Worm (Caenorhabditis elegans) whole organism, early embryonic: ENCODE data around the gene lron-3.

Experiments
- B0310.2 ChIP-seq: sonication (generic microtip); optimal IDR thresholded peaks from 2 replicates; lab custom pipeline; 2016; ENCODE audit warnings: mild to moderate bottlenecking, missing genetic modification characterization, missing compliant biosample characterization
- F13C5.2 ChIP-seq: sonication (generic microtip); optimal IDR thresholded peaks from 2 replicates; lab custom pipeline; 2017; ENCODE audit warnings: mild to moderate bottlenecking, missing genetic modification characterization, inconsistent platforms, missing compliant biosample characterization
- aly-1 ChIP-seq: sonication (generic microtip); optimal IDR thresholded peaks from 2 replicates; lab custom pipeline; 2016; ENCODE audit warnings: missing genetic modification characterization, missing compliant biosample characterization
- ama-1 ChIP-seq: fragments of 150-350 bp; optimal IDR thresholded peaks from 2 replicates; lab custom pipeline; 2014
- ceh-13 ChIP-seq: fragments of 200-800 bp; sonication (Bioruptor generic); optimal IDR thresholded peaks from 2 replicates; lab custom pipeline; 2018; ENCODE audit warnings: mild to moderate bottlenecking, missing genetic modification characterization, missing compliant biosample characterization
- ceh-36 ChIP-seq: sonication (generic microtip); optimal IDR thresholded peaks from 2 replicates; lab custom pipeline; 2016; ENCODE audit warnings: missing genetic modification characterization, inconsistent platforms, missing compliant biosample characterization
- ets-7 ChIP-seq: sonication (generic microtip); optimal IDR thresholded peaks from 2 replicates; lab custom pipeline; 2016; ENCODE audit warnings: missing genotype, missing genetic modification characterization, missing compliant biosample characterization
- flt-1 ChIP-seq: fragments of 200-800 bp; sonication (Bioruptor generic); IDR thresholded peaks from 2 replicates; pipeline ENCODE4 v1.3.6; 2022; ENCODE audit warnings: missing genetic modification characterization, missing compliant biosample characterization
- hmbx-1 ChIP-seq: sonication (generic microtip); optimal IDR thresholded peaks from 2 replicates; lab custom pipeline; 2016; ENCODE audit warnings: mild to moderate bottlenecking, missing genetic modification characterization, missing compliant biosample characterization
- hmg-4 ChIP-seq: fragments of 200-800 bp; sonication (Bioruptor generic); optimal IDR thresholded peaks from 2 replicates; lab custom pipeline; 2018; ENCODE audit warnings: mild to moderate bottlenecking, missing genetic modification characterization, missing compliant biosample characterization
- hnd-1 ChIP-seq: sonication (generic microtip); optimal IDR thresholded peaks from 2 replicates; lab custom pipeline; 2016; ENCODE audit warnings: missing genetic modification characterization, missing compliant biosample characterization
- pes-1 ChIP-seq: fragments of 200-800 bp; sonication (Bioruptor generic); IDR thresholded peaks from 2 replicates; pipeline ENCODE4 v1.3.6; 2022; ENCODE audit warnings: missing genetic modification reagents, missing genetic modification characterization, missing compliant biosample characterization
- scrt-1 ChIP-seq: fragments of 200-800 bp; sonication (Bioruptor generic); IDR thresholded peaks from 2 replicates; pipeline ENCODE4 v1.3.6; 2022; ENCODE audit warnings: missing genetic modification characterization, missing compliant biosample characterization
- sea-1 ChIP-seq: fragments of 200-800 bp; sonication (Bioruptor generic); conservative IDR thresholded peaks from 2 replicates; pipeline ENCODE4 v1.3.6; 2022; ENCODE audit warnings: missing genetic modification characterization, missing compliant biosample characterization
- tbx-11 ChIP-seq: fragments of 200-800 bp; sonication (Bioruptor generic); IDR thresholded peaks from 2 replicates; pipeline ENCODE4 v1.3.6; 2022; ENCODE audit warnings: missing genetic modification characterization, missing compliant biosample characterization
- tbx-37 ChIP-seq: fragments of 200-800 bp; sonication (Bioruptor generic); conservative IDR thresholded peaks from 2 replicates; pipeline ENCODE4 v1.3.6; 2022; ENCODE audit warnings: missing genetic modification reagents, missing genetic modification characterization, missing compliant biosample characterization
- tra-4 ChIP-seq: sonication (generic microtip); optimal IDR thresholded peaks from 2 replicates; lab custom pipeline; 2017; ENCODE audit warnings: missing genetic modification characterization, missing compliant biosample characterization

Gene lron-3

ce11 chrX:15555529-15555928 lies 2.2 kb downstream of the lron-3 start:
- TF ChIP-seq tbx-37 (GFP tag; lab: Robert Waterston, UW), result no peak
- TF ChIP-seq F13C5.2 (tag; lab: Kevin White, UChicago), result no peak
- TF ChIP-seq sea-1 (GFP tag; lab: Robert Waterston, UW), result no peak
- no peak for TF ChIP-seq pes-1 (GFP tag; lab: Robert Waterston, UW)
- TF ChIP-seq ama-1 (lab: Kevin White, UChicago), result no peak
- TF ChIP-seq flt-1 (GFP tag; lab: Robert Waterston, UW), result no peak
- TF ChIP-seq B0310.2 (tag; lab: Kevin White, UChicago), result no peak
- no peak for TF ChIP-seq aly-1 (tag; lab: Kevin White, UChicago)
- TF ChIP-seq ets-7 (tag; lab: Kevin White, UChicago), result no peak
- TF ChIP-seq ceh-13, result no peak
- no peak for TF ChIP-seq scrt-1 (GFP tag; lab: Robert Waterston, UW)
- TF ChIP-seq hmg-4 (GFP tag; lab: Kevin White, UChicago), result no peak
- no peak for TF ChIP-seq tbx-11 (GFP tag; lab: Robert Waterston, UW)
- no peak for TF ChIP-seq tra-4 (tag; lab: Kevin White, UChicago)
- no peak for TF ChIP-seq ceh-36 (tag; lab: Kevin White, UChicago)
- no peak for TF ChIP-seq hmbx-1 (tag; lab: Kevin White, UChicago)
- no peak for TF ChIP-seq hnd-1

ce11 chrX:15554910-15555309 lies 2.8 kb downstream of the lron-3 start:
- TF ChIP-seq tra-4 (tag; lab: Kevin White, UChicago), result no peak
- no peak for TF ChIP-seq hmg-4 (GFP tag; lab: Kevin White, UChicago)
- no peak for TF ChIP-seq ets-7 (tag; lab: Kevin White, UChicago)
- TF ChIP-seq pes-1 (GFP tag; lab: Robert Waterston, UW), result no peak

ce11 chrX:15552024-15552769 lies 5.6 kb downstream of the lron-3 start:
- TF ChIP-seq tbx-37 (GFP tag; lab: Robert Waterston, UW) (no peak), flt-1 (GFP tag; lab: Robert Waterston, UW) (no peak), F13C5.2 (tag; lab: Kevin White, UChicago) (no peak), sea-1 (GFP tag; lab: Robert Waterston, UW) (no peak), aly-1 (tag; lab: Kevin White, UChicago) (no peak), ceh-36 (tag; lab: Kevin White, UChicago) (no peak), ceh-13 (no peak), hmbx-1 (tag; lab: Kevin White, UChicago) (no peak)

ce11 chrX:15550769-15551168 lies 7.0 kb downstream of the lron-3 start:
- TF ChIP-seq tbx-37 (GFP tag; lab: Robert Waterston, UW) (no peak), ama-1 (lab: Kevin White, UChicago) (no peak), tra-4 (tag; lab: Kevin White, UChicago) (no peak), ceh-13 (no peak), hmg-4 (GFP tag; lab: Kevin White, UChicago) (no peak), aly-1 (tag; lab: Kevin White, UChicago) (no peak), ets-7 (tag; lab: Kevin White, UChicago) (no peak), scrt-1 (GFP tag; lab: Robert Waterston, UW) (no peak), pes-1 (GFP tag; lab: Robert Waterston, UW) (no peak), hnd-1 (no peak), hmbx-1 (tag; lab: Kevin White, UChicago) (no peak)

ce11 chrX:15547896-15548295 lies 9.9 kb downstream of the lron-3 start:
- TF ChIP-seq B0310.2 (tag; lab: Kevin White, UChicago), result no peak
- TF ChIP-seq hmg-4 (GFP tag; lab: Kevin White, UChicago), result no peak
- TF ChIP-seq aly-1 (tag; lab: Kevin White, UChicago), result no peak
- TF ChIP-seq pes-1 (GFP tag; lab: Robert Waterston, UW), result no peak
- TF ChIP-seq ceh-36 (tag; lab: Kevin White, UChicago), result no peak

- no peak for TF ChIP-seq sea-1 (GFP tag; lab: Robert Waterston, UW)
- no peak for TF ChIP-seq scrt-1 (GFP tag; lab: Robert Waterston, UW)
- TF ChIP-seq tra-4 (tag; lab: Kevin White, UChicago), result no peak
- TF ChIP-seq hnd-1, result no peak
- no peak for TF ChIP-seq hmg-4 (GFP tag; lab: Kevin White, UChicago)
- no peak for TF ChIP-seq tbx-37 (GFP tag; lab: Robert Waterston, UW)
- no peak for TF ChIP-seq F13C5.2 (tag; lab: Kevin White, UChicago)
- no peak for TF ChIP-seq ama-1 (lab: Kevin White, UChicago)
- TF ChIP-seq flt-1 (GFP tag; lab: Robert Waterston, UW), result no peak
- TF ChIP-seq hmbx-1 (tag; lab: Kevin White, UChicago), result no peak
- no peak for TF ChIP-seq ets-7 (tag; lab: Kevin White, UChicago)
- no peak for TF ChIP-seq ceh-36 (tag; lab: Kevin White, UChicago)
- TF ChIP-seq pes-1 (GFP tag; lab: Robert Waterston, UW), result no peak
- TF ChIP-seq ceh-13, result no peak
- no peak for TF ChIP-seq B0310.2 (tag; lab: Kevin White, UChicago)
- no peak for TF ChIP-seq tbx-11 (GFP tag; lab: Robert Waterston, UW)
- TF ChIP-seq aly-1 (tag; lab: Kevin White, UChicago), result no peak
These were observed 10.8 kb downstream of the lron-3 start for ce11 chrX:15546943-15547342.

ce11 chrX:15545485-15545884 lies 12.3 kb downstream of the lron-3 start:
- no peak for TF ChIP-seq tbx-11 (GFP tag; lab: Robert Waterston, UW)
